Fruit fly (Drosophila melanogaster) whole organism, adult: ENCODE results near the gene pum.

Experiments used
- CG11617 ChIP-seq: fragments of 200-800 bp; sonication (Bioruptor generic); optimal IDR thresholded peaks from 2 replicates; lab custom pipeline; 2017; ENCODE audit warnings: mild to moderate bottlenecking, missing biosample characterization, missing genetic modification reagents, missing genetic modification characterization
- CG14711 ChIP-seq: fragments of 200-800 bp; sonication (Bioruptor generic); optimal IDR thresholded peaks from 2 replicates; lab custom pipeline; 2018; ENCODE audit warnings: missing biosample characterization, mild to moderate bottlenecking, missing genetic modification characterization, moderate library complexity
- Crg-1 ChIP-seq: fragments of 200-800 bp; sonication (Bioruptor generic); optimal IDR thresholded peaks from 2 replicates; lab custom pipeline; 2016; ENCODE audit warnings: missing biosample characterization, missing genetic modification characterization
- Hr96 ChIP-seq: fragments of 200-800 bp; sonication (Bioruptor generic); optimal IDR thresholded peaks from 2 replicates; lab custom pipeline; 2016; ENCODE audit warnings: missing biosample characterization, missing genetic modification characterization
- Mnt ChIP-seq: fragments of 200-800 bp; sonication (Bioruptor generic); optimal IDR thresholded peaks from 2 replicates; lab custom pipeline; 2016; ENCODE audit warnings: missing biosample characterization, mild to moderate bottlenecking, missing genetic modification characterization
- bab1 ChIP-seq: fragments of 200-800 bp; sonication (Bioruptor generic); optimal IDR thresholded peaks from 3 replicates; lab custom pipeline; 2019; ENCODE audit warnings: missing biosample characterization, mild to moderate bottlenecking, missing genetic modification characterization, moderate library complexity
- ovo ChIP-seq: fragments of 200-800 bp; sonication (Bioruptor generic); optimal IDR thresholded peaks from 2 replicates; lab custom pipeline; 2016; ENCODE audit warnings: missing biosample characterization, missing genetic modification characterization

DNA sequence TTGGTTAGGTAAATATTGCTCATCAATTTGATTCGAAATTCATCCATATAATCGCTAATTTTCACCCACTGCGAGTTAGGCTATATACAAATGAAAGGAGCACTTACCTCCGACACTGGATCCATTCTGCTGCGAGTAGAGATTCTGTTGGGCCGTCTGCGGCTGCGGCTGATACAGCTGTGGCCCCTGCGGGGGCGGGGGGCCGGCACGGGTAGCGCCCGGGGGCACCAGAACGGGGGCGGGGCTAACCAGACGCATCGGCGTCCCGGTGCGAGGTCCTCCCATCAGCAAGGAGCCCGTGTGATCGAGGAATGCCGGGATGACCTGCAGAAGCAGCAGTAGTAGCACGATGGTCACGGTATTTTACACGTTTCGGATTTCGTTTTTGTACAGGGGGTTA, 157.8 kb downstream of the pum start:
- no peak for TF ChIP-seq Mnt (GFP tag; lab: Kevin White, UChicago)
- TF ChIP-seq CG11617 (GFP tag; lab: Kevin White, UChicago), result no peak
- no peak for TF ChIP-seq bab1
- TF ChIP-seq Hr96, result no peak
- no peak for TF ChIP-seq CG14711 (tag; lab: Kevin White, UChicago)
- no peak for TF ChIP-seq Crg-1 (GFP tag; lab: Kevin White, UChicago)
- no peak for TF ChIP-seq ovo (GFP tag; lab: Kevin White, UChicago)
